Worm (Caenorhabditis elegans) whole organism, L1 larva: ENCODE results near the gene srw-29.
A peak's percentile ranks its signal among the peaks of the same experiment; 100 is the strongest.
"Not testable (repeated sequence)": the region's sequence is repeated elsewhere in the genome, so short reads cannot be mapped to it uniquely, and the experiment has no call there.

ENCODE experiments used
- C16A3.4 ChIP-seq: fragments of 150-350 bp; optimal IDR thresholded peaks from 2 replicates; lab custom pipeline; 2014; ENCODE audit warnings: missing biosample characterization, missing genetic modification characterization
- Y116A8C.19 ChIP-seq: sonication (generic microtip); optimal IDR thresholded peaks from 2 replicates; lab custom pipeline; 2016; ENCODE audit warnings: missing compliant biosample characterization, missing genetic modification characterization, borderline replicate concordance
- aha-1 ChIP-seq: fragments of 150-350 bp; optimal IDR thresholded peaks from 2 replicates; lab custom pipeline; 2014; ENCODE audit warnings: missing biosample characterization, missing genetic modification characterization
- ama-1 ChIP-seq: fragments of 150-350 bp; optimal IDR thresholded peaks from 2 replicates; lab custom pipeline; 2014
- ces-1 ChIP-seq: fragments of 150-350 bp; optimal IDR thresholded peaks from 2 replicates; lab custom pipeline; 2014; ENCODE audit warnings: missing biosample characterization, missing genetic modification reagents, missing genetic modification characterization
- efl-1 ChIP-seq, 4 experiments: fragments of 150-350 bp; optimal IDR thresholded peaks in 3 of 4; peaks in 1 of 4; 1 replicate in 1 of 4; 2 replicates in 3 of 4; lab custom pipeline; 2014; ENCODE audit warnings: missing biosample characterization in 2 of 4, missing genetic modification characterization in 2 of 4, missing genetic modification reagents in 2 of 4
- efl-3 ChIP-seq: fragments of 200-800 bp; sonication (Bioruptor generic); optimal IDR thresholded peaks from 2 replicates; lab custom pipeline; 2018; ENCODE audit warnings: mild to moderate bottlenecking, missing genetic modification characterization, missing compliant biosample characterization
- egl-27 ChIP-seq, 2 experiments: fragments of 150-350 bp in 1 of 2; sonication (generic microtip); optimal IDR thresholded peaks; 3 replicates each; lab custom pipeline; 2017 to 2018; ENCODE audit warnings: missing biosample characterization in 2 of 2, missing genetic modification characterization in 2 of 2, missing genetic modification reagents in 2 of 2
- ets-5 ChIP-seq: fragments of 200-800 bp; sonication (Bioruptor generic); IDR thresholded peaks from 2 replicates; pipeline ENCODE4 v1.3.6; 2022; ENCODE audit warnings: missing genetic modification characterization, missing compliant biosample characterization
- fkh-4 ChIP-seq: sonication (generic microtip); optimal IDR thresholded peaks from 2 replicates; lab custom pipeline; 2016; ENCODE audit warnings: missing compliant biosample characterization, missing genetic modification characterization, borderline replicate concordance
- hlh-4 ChIP-seq: sonication (generic microtip); optimal IDR thresholded peaks from 2 replicates; lab custom pipeline; 2016; ENCODE audit warnings: mild to moderate bottlenecking, missing genetic modification characterization, missing compliant biosample characterization
- isw-1 ChIP-seq: fragments of 200-800 bp; sonication (Bioruptor generic); IDR thresholded peaks from 2 replicates; pipeline ENCODE4 v1.3.6; 2022; ENCODE audit warnings: missing genetic modification characterization, missing compliant biosample characterization
- jun-1 ChIP-seq: fragments of 150-350 bp; optimal IDR thresholded peaks from 2 replicates; lab custom pipeline; 2014; ENCODE audit warnings: missing biosample characterization, missing genetic modification reagents, missing genetic modification characterization
- lin-39 ChIP-seq: fragments of 150-350 bp; optimal IDR thresholded peaks from 2 replicates; lab custom pipeline; 2014; ENCODE audit warnings: missing biosample characterization, missing genetic modification reagents, missing genetic modification characterization
- lir-3 ChIP-seq: sonication (generic microtip); optimal IDR thresholded peaks from 2 replicates; lab custom pipeline; 2016; ENCODE audit warnings: mild to moderate bottlenecking, missing genetic modification characterization, moderate library complexity, missing compliant biosample characterization; ENCODE audit not compliant: poor library complexity
- mdl-1 ChIP-seq, 2 experiments: fragments of 150-350 bp; optimal IDR thresholded peaks; 2 replicates each; lab custom pipeline; 2014 to 2017; ENCODE audit warnings: missing biosample characterization in 2 of 2, missing genetic modification characterization in 2 of 2, inconsistent platforms in 1 of 2
- nhr-11 ChIP-seq: fragments of 150-350 bp; optimal IDR thresholded peaks from 2 replicates; lab custom pipeline; 2014; ENCODE audit warnings: missing biosample characterization, missing genetic modification characterization
- nhr-237 ChIP-seq: fragments of 150-350 bp; optimal IDR thresholded peaks from 2 replicates; lab custom pipeline; 2014; ENCODE audit warnings: missing biosample characterization, missing genetic modification characterization
- nhr-84 ChIP-seq: sonication (generic microtip); optimal IDR thresholded peaks from 2 replicates; lab custom pipeline; 2017; ENCODE audit warnings: missing biosample characterization, missing genetic modification characterization
- pag-3 ChIP-seq: sonication (generic microtip); optimal IDR thresholded peaks from 2 replicates; lab custom pipeline; 2017; ENCODE audit warnings: missing genetic modification characterization, mild to moderate bottlenecking, missing compliant biosample characterization, antibody characterized with exemption, borderline replicate concordance; ENCODE audit not compliant: insufficient read depth
- pqm-1 ChIP-seq: sonication (generic microtip); optimal IDR thresholded peaks from 3 replicates; lab custom pipeline; 2017; ENCODE audit warnings: missing biosample characterization, missing genetic modification characterization
- rnt-1 ChIP-seq: sonication (generic microtip); optimal IDR thresholded peaks from 2 replicates; lab custom pipeline; 2016; ENCODE audit warnings: mild to moderate bottlenecking, missing genetic modification characterization, moderate library complexity, missing compliant biosample characterization
- skn-1 ChIP-seq: fragments of 150-350 bp; optimal IDR thresholded peaks from 2 replicates; lab custom pipeline; 2014; ENCODE audit warnings: missing biosample characterization, missing genetic modification characterization
- sox-4 ChIP-seq: sonication (generic microtip); optimal IDR thresholded peaks from 2 replicates; lab custom pipeline; 2016; ENCODE audit warnings: missing genetic modification characterization, missing compliant biosample characterization
- sptf-1 ChIP-seq: fragments of 150-350 bp; optimal IDR thresholded peaks from 2 replicates; lab custom pipeline; 2014; ENCODE audit warnings: missing biosample characterization, missing genetic modification characterization
- tlp-1 ChIP-seq: fragments of 150-350 bp; optimal IDR thresholded peaks from 2 replicates; lab custom pipeline; 2014; ENCODE audit warnings: missing biosample characterization, missing genetic modification characterization
- unc-30 ChIP-seq: sonication (generic microtip); optimal IDR thresholded peaks from 2 replicates; lab custom pipeline; 2017; ENCODE audit warnings: missing biosample characterization, missing genetic modification characterization
- unc-86 ChIP-seq: sonication (generic microtip); optimal IDR thresholded peaks from 2 replicates; lab custom pipeline; 2016; ENCODE audit warnings: missing genetic modification characterization, missing compliant biosample characterization
- zip-4 ChIP-seq: fragments of 200-800 bp; sonication (Bioruptor generic); optimal IDR thresholded peaks from 2 replicates; lab custom pipeline; 2018; ENCODE audit warnings: mild to moderate bottlenecking, missing genetic modification characterization, moderate library complexity, missing compliant biosample characterization
- ztf-4 ChIP-seq: fragments of 150-350 bp; optimal IDR thresholded peaks from 2 replicates; lab custom pipeline; 2014; ENCODE audit warnings: missing biosample characterization, missing genetic modification characterization

srw-29 gene

DNA sequence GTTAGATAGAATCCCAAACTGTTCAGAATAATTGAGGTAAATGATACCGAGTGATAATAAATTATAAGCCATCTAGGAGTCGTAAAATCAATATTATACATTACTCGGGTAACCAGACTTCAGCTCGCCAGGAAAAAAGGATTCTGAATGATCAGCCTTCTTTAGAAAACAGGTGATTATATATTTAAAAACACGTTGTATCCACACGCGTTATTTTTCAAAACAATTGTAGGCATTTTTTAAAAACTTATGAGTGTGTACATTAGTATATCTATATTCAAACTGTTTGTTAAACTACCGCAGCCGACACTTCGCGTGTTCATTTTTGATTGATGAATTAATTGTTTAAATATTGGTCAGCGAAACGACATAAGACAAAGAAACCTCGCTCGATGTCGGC is 36.1 kb downstream of the srw-29 start, which contains the start of gene sri-65:
TSS of gene sri-65 (minus strand) at position 101 of the 400 bp plus-strand sequence.
- TF ChIP-seq pag-3 (tag; lab: Kevin White, UChicago) (no peak), hlh-4 (tag; lab: Kevin White, UChicago) (peak; percentile 88)

DNA sequence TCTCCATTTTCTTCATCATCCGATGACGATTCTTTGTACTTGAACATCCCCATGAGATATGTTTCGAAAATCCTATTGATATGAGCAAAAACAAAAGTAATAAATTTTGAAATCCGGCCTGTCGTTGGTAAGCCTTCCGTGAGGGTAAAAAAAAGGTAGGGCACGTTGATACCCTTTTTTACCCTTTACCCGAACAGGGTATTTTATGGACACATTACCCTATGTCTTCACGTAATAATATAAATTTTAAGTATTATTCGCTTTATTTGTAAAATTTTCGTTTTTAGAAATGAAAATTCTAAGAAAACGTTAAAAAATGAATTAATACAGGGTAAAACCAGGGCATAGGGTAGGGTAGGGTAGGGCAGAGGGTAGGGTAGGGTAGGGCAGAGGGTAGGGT is 40.6 kb downstream of the srw-29 start, which contains the start of gene F13A7.7:
TSS of gene F13A7.7 (minus strand) at position 101 of the 400 bp plus-strand sequence.
- TF ChIP-seq hlh-4 (tag; lab: Kevin White, UChicago); ces-1; unc-86 (tag; lab: Kevin White, UChicago): not testable (repeated sequence)

DNA sequence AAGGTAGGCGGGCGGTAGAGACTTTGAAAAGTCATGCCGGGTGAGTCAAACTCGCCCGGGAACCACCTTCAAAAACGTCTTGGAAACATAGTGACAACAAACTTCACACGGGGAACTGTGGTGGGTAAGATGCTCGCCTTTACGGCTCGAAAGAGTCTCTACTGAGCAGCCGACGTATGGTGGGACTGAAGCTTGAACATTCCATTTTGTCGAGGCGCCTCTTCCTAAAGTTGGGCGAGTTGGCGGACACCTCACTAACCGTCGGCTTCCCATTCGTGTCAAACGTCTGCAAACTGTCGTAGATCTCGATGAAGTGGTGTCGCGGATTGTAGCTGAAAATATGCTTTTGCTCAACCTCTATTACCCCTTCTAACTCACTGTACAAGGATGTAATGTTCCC is 41.4 kb downstream of the srw-29 start:
- no peak for TF ChIP-seq ets-5 (GFP tag; lab: Robert Waterston, UW)
- TF ChIP-seq efl-1 (optimal IDR thresholded peaks at IDR 0.05; lab: Kevin White, UChicago), result no peak
- peak in 1 of 2 experiments; percentile 58 for TF ChIP-seq efl-1 (GFP tag; optimal IDR thresholded peaks at IDR 0.05 in 1 of 2; lab: Kevin White, UChicago)
- TF ChIP-seq, all 84 proteins: peak for 1

DNA sequence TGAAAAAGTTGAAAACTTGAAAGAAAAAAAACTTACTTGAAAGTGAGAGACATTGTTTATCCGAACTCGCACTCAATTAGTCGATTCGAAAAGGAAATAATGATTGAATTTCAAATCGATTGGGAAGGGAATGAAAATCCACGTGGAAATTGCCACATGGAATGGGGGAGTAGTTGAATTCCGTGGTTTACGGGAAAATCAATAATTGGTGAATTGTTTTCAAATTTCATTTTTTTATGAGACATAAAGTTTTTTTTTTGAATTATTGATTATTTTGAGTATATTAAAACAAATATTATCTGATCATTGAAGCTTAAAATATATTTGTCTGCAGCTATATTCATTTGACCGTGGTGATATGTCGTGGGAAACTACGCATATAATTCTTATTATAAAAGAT is 46.5 kb downstream of the srw-29 start, which contains the start of gene F13A7.1:
TSS of gene F13A7.1 (minus strand) at position 101 of the 400 bp plus-strand sequence.
- TF ChIP-seq sptf-1 (tag; lab: Kevin White, UChicago) (no peak), rnt-1 (no peak), nhr-11 (tag; lab: Kevin White, UChicago) (no peak), nhr-237 (no peak), skn-1 (tag; lab: Kevin White, UChicago) (no peak), egl-27 (tag; optimal IDR thresholded peaks at IDR 0.05; lab: Kevin White, UChicago) (no peak), pqm-1 (tag; lab: Kevin White, UChicago) (no peak), sox-4 (tag; lab: Kevin White, UChicago) (no peak), lir-3 (tag; lab: Kevin White, UChicago) (no peak), Y116A8C.19 (tag; lab: Kevin White, UChicago) (no peak), unc-30 (tag; lab: Kevin White, UChicago) (no peak), tlp-1 (tag; lab: Kevin White, UChicago) (no peak), ama-1 (lab: Kevin White, UChicago) (no peak), jun-1 (tag; lab: Kevin White, UChicago) (no peak), nhr-84 (no peak), lin-39 (tag; lab: Kevin White, UChicago) (no peak), efl-3 (GFP tag; lab: Kevin White, UChicago) (no peak), pag-3 (tag; lab: Kevin White, UChicago) (no peak), aha-1 (tag; lab: Kevin White, UChicago) (no peak), C16A3.4 (tag; lab: Kevin White, UChicago) (no peak)

DNA sequence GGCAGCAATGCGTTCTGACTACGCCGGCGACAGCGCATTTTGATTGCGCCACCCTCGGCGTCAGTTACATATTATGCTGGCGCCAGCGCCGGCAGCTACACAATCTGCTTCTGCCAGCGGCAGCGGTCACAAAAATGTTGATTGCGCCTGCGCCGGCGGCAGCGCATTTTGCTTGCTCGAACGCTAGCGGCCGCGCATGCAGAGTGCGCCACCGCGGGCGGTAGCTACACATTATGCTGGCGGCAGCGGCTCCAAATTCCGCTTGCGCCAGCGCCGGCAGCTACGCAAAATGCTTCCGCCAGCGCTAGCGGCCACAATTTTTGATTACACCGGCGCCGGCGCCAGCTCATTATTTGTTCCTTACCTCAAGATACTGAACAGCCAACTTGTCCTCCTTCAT is 47.1 kb downstream of the srw-29 start:
- no peak for TF ChIP-seq ztf-4 (tag; lab: Kevin White, UChicago)
- TF ChIP-seq mdl-1 (tag; optimal IDR thresholded peaks at IDR 0.05; lab: Kevin White, UChicago), result no peak
- TF ChIP-seq tlp-1 (tag; lab: Kevin White, UChicago), result no peak
- no peak for TF ChIP-seq unc-86 (tag; lab: Kevin White, UChicago)
- TF ChIP-seq unc-30 (tag; lab: Kevin White, UChicago), result no peak
- TF ChIP-seq ama-1 (lab: Kevin White, UChicago), result no peak
- TF ChIP-seq isw-1, result no peak

DNA sequence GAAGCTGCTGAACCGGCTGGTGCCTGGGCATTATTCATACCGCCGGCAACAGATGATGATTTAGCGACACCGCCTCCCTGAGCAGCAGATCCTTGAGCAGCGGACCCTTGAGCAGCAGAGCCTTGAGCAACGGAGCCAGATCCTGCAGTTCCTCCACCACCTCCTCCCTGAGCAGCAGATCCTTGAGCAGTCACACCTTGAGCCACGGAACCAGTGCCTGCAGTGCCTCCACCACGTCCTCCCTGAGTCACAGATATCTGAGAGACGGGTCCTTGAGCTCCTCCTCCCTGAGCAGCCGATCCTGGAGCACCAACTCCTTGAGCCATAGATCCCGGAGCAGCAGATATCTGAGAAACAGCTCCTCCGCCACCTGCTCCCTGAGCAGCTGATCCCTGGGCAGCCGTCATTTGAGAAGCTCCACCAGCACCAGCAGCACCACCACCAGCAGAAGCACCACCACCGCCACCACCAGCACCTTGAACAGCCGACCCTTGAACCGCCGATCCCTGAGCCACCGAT is 47.8 kb downstream of the srw-29 start:
- TF ChIP-seq zip-4, result no peak
- TF ChIP-seq fkh-4, result no peak
- no peak for TF ChIP-seq aha-1 (tag; lab: Kevin White, UChicago)
